Fruit fly (Drosophila melanogaster): ENCODE measurements around the gene CG6462.

CG6462 gene

dm6 chr3L:5987637-5988036, 49.3 kb upstream of the CG6462 start (continued):
- peak; percentile 16 for TF ChIP-seq CG18619 (GFP tag; optimal IDR thresholded peaks at IDR 0.05)
- peak; percentile 18 for TF ChIP-seq CG5180 (GFP tag; optimal IDR thresholded peaks at IDR 0.05)
- TF ChIP-seq CG11247 (GFP tag; IDR thresholded peaks at IDR 0.05): no peak
- peak; percentile 7 for TF ChIP-seq Mad (GFP tag; optimal IDR thresholded peaks at IDR 0.05)
- peak in 1 of 2 experiments; percentile 29 for TF ChIP-seq dpn (GFP tag; optimal IDR thresholded peaks at IDR 0.05)
- TF ChIP-seq Atf-2 (GFP tag; optimal IDR thresholded peaks at IDR 0.05): peak; percentile 33
- TF ChIP-seq mam (GFP tag; optimal IDR thresholded peaks at IDR 0.05): no peak
- TF ChIP-seq CG33213 (GFP tag; optimal IDR thresholded peaks at IDR 0.05): no peak
- peak; percentile 55 for TF ChIP-seq Camta (GFP tag; optimal IDR thresholded peaks at IDR 0.05)
- TF ChIP-seq hkb (optimal IDR thresholded peaks at IDR 0.05): no peak
- TF ChIP-seq hkb (GFP tag; IDR thresholded peaks at IDR 0.05): peak; percentile 31; the same call in 1 of the 2 replicates
- no peak for TF ChIP-seq CG7357 (GFP tag; IDR thresholded peaks at IDR 0.05)
- TF ChIP-seq Lim3 (GFP tag; IDR thresholded peaks at IDR 0.05): no peak
- TF ChIP-seq cg (GFP tag; optimal IDR thresholded peaks at IDR 0.05): no peak
- peak; percentile 73 for TF ChIP-seq CG10267 (tag; optimal IDR thresholded peaks at IDR 0.05)
- no peak for TF ChIP-seq CG12744 (GFP tag; optimal IDR thresholded peaks at IDR 0.05)
- no peak for TF ChIP-seq wdn (GFP tag; IDR thresholded peaks at IDR 0.05)
- peak; percentile 11 for TF ChIP-seq fd102C (GFP tag; optimal IDR thresholded peaks at IDR 0.05)
- TF ChIP-seq yki (optimal IDR thresholded peaks at IDR 0.05): no peak
- no peak for TF ChIP-seq tx (GFP tag; optimal IDR thresholded peaks at IDR 0.05)
- no peak for TF ChIP-seq CG17612 (GFP tag; IDR thresholded peaks at IDR 0.05)
- TF ChIP-seq CG10565 (GFP tag; optimal IDR thresholded peaks at IDR 0.05): no peak
- no peak for TF ChIP-seq kay (GFP tag; optimal IDR thresholded peaks at IDR 0.05)
- TF ChIP-seq lmd (GFP tag; IDR thresholded peaks at IDR 0.05): peak; percentile 34; the same call in 1 of the 2 replicates
- peak; percentile 24 to 75 for TF ChIP-seq chif (GFP tag; optimal IDR thresholded peaks at IDR 0.05)
- no peak for TF ChIP-seq BEAF-32 (GFP tag; optimal IDR thresholded peaks at IDR 0.05)
- peak; percentile 60 for TF ChIP-seq CG1603 (tag; optimal IDR thresholded peaks at IDR 0.05)
- TF ChIP-seq jumu (GFP tag; optimal IDR thresholded peaks at IDR 0.05): no peak
- TF ChIP-seq Xrp1 (GFP tag; IDR thresholded peaks at IDR 0.05): peak; percentile 87
- peak; percentile 51 for TF ChIP-seq Mes4 (GFP tag; optimal IDR thresholded peaks at IDR 0.05)
- peak; percentile 66 for TF ChIP-seq CG15601 (tag; optimal IDR thresholded peaks at IDR 0.05)
- TF ChIP-seq tna (GFP tag; IDR thresholded peaks at IDR 0.05; ENCODE audit: partially characterized antibody): no peak
- TF ChIP-seq NC2α (GFP tag; optimal IDR thresholded peaks at IDR 0.05): peak; percentile 31
- TF ChIP-seq CG32767 (GFP tag; IDR thresholded peaks at IDR 0.05): no peak
- peak; percentile 69 for TF ChIP-seq CG4404 (GFP tag; IDR thresholded peaks at IDR 0.05)
- peak; percentile 58 for TF ChIP-seq az2 (GFP tag; optimal IDR thresholded peaks at IDR 0.05)
- peak; percentile 49 for TF ChIP-seq Oli (tag; optimal IDR thresholded peaks at IDR 0.05)
- TF ChIP-seq cato (GFP tag; optimal IDR thresholded peaks at IDR 0.05; ENCODE audit: borderline replicate concordance): peak; percentile 16
- TF ChIP-seq MTF-1 (GFP tag; optimal IDR thresholded peaks at IDR 0.05; ENCODE audit: borderline replicate concordance): peak; percentile 11
- no peak for TF ChIP-seq CG13123 (GFP tag; optimal IDR thresholded peaks at IDR 0.05)
- peak; percentile 9 for TF ChIP-seq CG17802 (tag; optimal IDR thresholded peaks at IDR 0.05)
- TF ChIP-seq insv (GFP tag; optimal IDR thresholded peaks at IDR 0.05): no peak
- no peak for TF ChIP-seq trh (GFP tag; optimal IDR thresholded peaks at IDR 0.05)
- peak; percentile 81 for TF ChIP-seq zfh1 (GFP tag; IDR thresholded peaks at IDR 0.05)
- peak; percentile 40 for TF ChIP-seq CG13424 (tag; optimal IDR thresholded peaks at IDR 0.05)
- peak; percentile 40 for TF ChIP-seq Sox100B (GFP tag; optimal IDR thresholded peaks at IDR 0.05)
- TF ChIP-seq CG14667 (GFP tag; IDR thresholded peaks at IDR 0.05): peak; percentile 24; the same call in 1 of the 2 replicates
- TF ChIP-seq ham (GFP tag; IDR thresholded peaks at IDR 0.05): no peak
- no peak for TF ChIP-seq CG3281 (GFP tag; optimal IDR thresholded peaks at IDR 0.05)
- no peak for TF ChIP-seq Trl (optimal IDR thresholded peaks at IDR 0.05)
- peak; percentile 7 for TF ChIP-seq Trl (GFP tag; optimal IDR thresholded peaks at IDR 0.05)
- no peak for TF ChIP-seq Hmx (GFP tag; optimal IDR thresholded peaks at IDR 0.05)
- TF ChIP-seq HLH3B (GFP tag; IDR thresholded peaks at IDR 0.05): 0 out of 2 replicates have a peak, but pooled peaks have one; percentile 43
